Worm (Caenorhabditis elegans): ENCODE measurements around the gene Y24F12A.1.

DNA sequence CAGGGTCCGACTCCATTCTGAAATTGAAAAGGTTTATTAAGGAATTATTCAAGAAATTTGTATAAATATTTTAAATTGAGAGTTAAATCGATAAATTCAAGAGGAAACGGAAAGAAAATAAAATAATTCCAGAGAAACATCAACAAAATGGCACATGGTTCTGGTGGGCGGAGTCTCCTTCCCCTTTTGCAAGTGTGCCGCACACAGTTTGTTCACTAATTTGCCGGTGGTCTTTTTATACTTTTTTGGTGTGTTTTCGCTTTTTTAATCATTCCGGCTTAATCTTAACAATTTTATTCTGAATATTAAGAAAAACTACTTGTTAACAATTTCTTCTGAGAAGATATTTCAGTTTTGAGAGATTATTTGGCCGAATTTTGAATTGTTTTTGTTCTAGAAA is at the start of gene Y24F12A.1, which contains the start of gene ragc-1:
- TF ChIP-seq ama-1 (optimal IDR thresholded peaks at IDR 0.05) (no peak), F13C5.2 (tag; optimal IDR thresholded peaks at IDR 0.05) (peak; percentile 16), hnd-1 (tag; optimal IDR thresholded peaks at IDR 0.05) (no peak), tbx-11 (GFP tag; IDR thresholded peaks at IDR 0.05) (no peak), hmbx-1 (tag; optimal IDR thresholded peaks at IDR 0.05) (no peak)

Data from whole organism, early embryonic.